Fruit fly (Drosophila melanogaster): ENCODE results near the gene CG42655.
A peak's percentile ranks its signal among the peaks of the same experiment; 100 is the strongest.

CG42655 gene

dm6 chr3L:19985768-19986167 is 32.3 kb upstream of the CG42655 start, which contains the start of the genes hale and schuy:
Gene hale (minus strand): TSS chr3L:19985868.
Gene schuy (plus strand): TSS chr3L:19986093.
- TF ChIP-seq Mad (GFP tag; optimal IDR thresholded peaks at IDR 0.05), result no peak
- no peak for TF ChIP-seq Hr51 (GFP tag; optimal IDR thresholded peaks at IDR 0.05)
- TF ChIP-seq zfh2 (GFP tag; optimal IDR thresholded peaks at IDR 0.05), result no peak
- TF ChIP-seq Gsc (GFP tag; IDR thresholded peaks at IDR 0.05), result no peak
- TF ChIP-seq dpn (GFP tag; optimal IDR thresholded peaks at IDR 0.05), result no peak
- no peak for TF ChIP-seq D (optimal IDR thresholded peaks at IDR 0.05)
- no peak for TF ChIP-seq D (GFP tag; optimal IDR thresholded peaks at IDR 0.05)
- no peak for TF ChIP-seq corto (GFP tag; optimal IDR thresholded peaks at IDR 0.05)
- TF ChIP-seq CG10321 (GFP tag; IDR thresholded peaks at IDR 0.05), result no peak
- no peak for TF ChIP-seq Max (GFP tag; optimal IDR thresholded peaks at IDR 0.05)

- TF ChIP-seq CG8478 (optimal IDR thresholded peaks at IDR 0.05) (no peak), GATAe (GFP tag; conservative IDR thresholded peaks at IDR 0.05) (no peak), CG2875 (GFP tag; optimal IDR thresholded peaks at IDR 0.05) (no peak), Blimp-1 (GFP tag; optimal IDR thresholded peaks at IDR 0.05) (no peak), Elba2 (GFP tag; optimal IDR thresholded peaks at IDR 0.05) (no peak), jumu (GFP tag; optimal IDR thresholded peaks at IDR 0.05) (no peak), CG30403 (GFP tag; optimal IDR thresholded peaks at IDR 0.05) (no peak), zen (tag; optimal IDR thresholded peaks at IDR 0.05) (no peak), Neu2 (GFP tag; optimal IDR thresholded peaks at IDR 0.05; ENCODE audit: borderline replicate concordance) (no peak), Hr78 (GFP tag; optimal IDR thresholded peaks at IDR 0.05) (no peak), slp2 (GFP tag; optimal IDR thresholded peaks at IDR 0.05) (no peak), ab (GFP tag; optimal IDR thresholded peaks at IDR 0.05) (no peak), Xrp1 (GFP tag; IDR thresholded peaks at IDR 0.05) (no peak), Hmx (GFP tag; optimal IDR thresholded peaks at IDR 0.05) (no peak), NfI (GFP tag; optimal IDR thresholded peaks at IDR 0.05) (no peak), kay (GFP tag; optimal IDR thresholded peaks at IDR 0.05) (no peak), CG18476 (GFP tag; optimal IDR thresholded peaks at IDR 0.05) (no peak), gt (GFP tag; IDR thresholded peaks at IDR 0.05) (no peak), Dbx (GFP tag; IDR thresholded peaks at IDR 0.05) (no peak)
These were observed 27.9 kb upstream of the CG42655 start, which contains the start of gene CG17732 for dm6 chr3L:19981385-19981784. Gene CG17732 (plus strand): TSS chr3L:19981685.

- TF ChIP-seq Optix (GFP tag; IDR thresholded peaks at IDR 0.05), result no peak
- TF ChIP-seq YL-1 (GFP tag; optimal IDR thresholded peaks at IDR 0.05), result peak; percentile 6
- peak; percentile 42 for TF ChIP-seq CG9797 (GFP tag; optimal IDR thresholded peaks at IDR 0.05)
- TF ChIP-seq CG4617 (GFP tag; optimal IDR thresholded peaks at IDR 0.05; ENCODE audit: borderline replicate concordance), result peak; percentile 85
- TF ChIP-seq Dp (GFP tag; optimal IDR thresholded peaks at IDR 0.05), result peak; percentile 92
- peak; percentile 51 for TF ChIP-seq MBD-R2 (GFP tag; IDR thresholded peaks at IDR 0.05)
- TF ChIP-seq Jarid2 (GFP tag; optimal IDR thresholded peaks at IDR 0.05), result peak; percentile 18
- no peak for TF ChIP-seq Hand (GFP tag; optimal IDR thresholded peaks at IDR 0.05)
- TF ChIP-seq CG13287 (GFP tag; IDR thresholded peaks at IDR 0.05; ENCODE audit: partially characterized antibody), result peak; percentile 47; the same call in 1 of the 2 replicates
- peak; percentile 27 for TF ChIP-seq CG2116 (GFP tag; optimal IDR thresholded peaks at IDR 0.05)
- peak; percentile 35 for TF ChIP-seq BEAF-32 (GFP tag; optimal IDR thresholded peaks at IDR 0.05)
- no peak for TF ChIP-seq HLH54F (GFP tag; optimal IDR thresholded peaks at IDR 0.05)
- TF ChIP-seq CG16813 (GFP tag; IDR thresholded peaks at IDR 0.05; ENCODE audit: partially characterized antibody), result 0 out of 3 replicates have a peak, but pooled peaks have one; percentile 15
- no peak for TF ChIP-seq NC2β (GFP tag; optimal IDR thresholded peaks at IDR 0.05)
- peak; percentile 43; the same call in 1 of the 2 replicates for TF ChIP-seq Dref (GFP tag; IDR thresholded peaks at IDR 0.05)
- peak; percentile 79 for TF ChIP-seq gfzf (GFP tag; optimal IDR thresholded peaks at IDR 0.05)
- no peak for TF ChIP-seq NC2α (GFP tag; optimal IDR thresholded peaks at IDR 0.05)
- TF ChIP-seq pzg (GFP tag; optimal IDR thresholded peaks at IDR 0.05), result peak; percentile 57
- TF ChIP-seq stwl (tag; optimal IDR thresholded peaks at IDR 0.05), result peak; percentile 52
- TF ChIP-seq amos (GFP tag; IDR thresholded peaks at IDR 0.05; ENCODE audit: partially characterized antibody), result peak; percentile 45; the same call in 1 of the 2 replicates
- peak; percentile 42 for TF ChIP-seq trem (tag; optimal IDR thresholded peaks at IDR 0.05)
These were observed 26.1 kb upstream of the CG42655 start, which contains the start of gene CG14182 for dm6 chr3L:19979592-19979991. Gene CG14182 (minus strand): TSS chr3L:19979812.
